Fruit fly (Drosophila melanogaster): ENCODE results near the gene CG44002.

DNA sequence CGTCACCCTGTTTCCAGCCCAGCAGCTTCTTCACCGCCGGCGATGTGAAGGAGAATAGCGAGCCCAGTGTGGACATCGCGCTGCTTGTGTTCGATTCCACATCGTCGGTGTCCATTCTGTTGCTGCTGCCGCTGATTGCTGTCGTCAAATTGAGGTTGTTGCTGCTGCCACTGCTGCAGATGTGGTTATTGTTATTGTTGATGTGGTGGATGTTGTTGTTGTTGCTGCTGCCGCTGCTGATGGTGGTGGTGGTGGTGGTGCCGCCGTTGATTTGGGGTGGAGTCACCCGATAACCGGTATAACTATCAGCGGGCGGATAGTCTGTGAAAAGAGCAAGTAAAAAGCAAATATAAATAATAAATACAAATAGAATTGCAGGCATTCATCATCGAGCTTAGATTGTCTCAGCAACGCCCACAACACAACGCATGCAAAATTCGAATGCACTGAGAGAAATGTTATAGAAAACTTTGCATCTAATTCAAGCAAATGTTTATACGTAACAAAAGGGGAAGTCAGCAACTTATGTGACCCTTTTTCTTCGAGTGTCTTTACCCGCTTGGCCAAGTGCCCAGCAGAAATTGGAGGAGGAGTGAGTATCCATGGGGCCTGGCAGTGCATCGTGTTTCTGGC, 21.8 kb downstream of the CG44002 start:
- TF ChIP-seq CTCF (optimal IDR thresholded peaks at IDR 0.05) (no peak), CG8478 (optimal IDR thresholded peaks at IDR 0.05) (no peak)
